Worm (Caenorhabditis elegans): ENCODE results near the gene clec-255.

The clec-255 gene

ce11 chrV:18734381-18734780 is 36.1 kb downstream of the clec-255 start, which contains the start of gene scl-20:
Gene scl-20, minus strand, starts transcription at chrV:18734481.
- TF ChIP-seq F39B2.1 (GFP tag; IDR thresholded peaks at IDR 0.05) (no peak), tbx-9 (tag; optimal IDR thresholded peaks at IDR 0.05; ENCODE audit: borderline replicate concordance) (no peak), bed-1 (GFP tag; IDR thresholded peaks at IDR 0.05) (no peak), nfya-2 (GFP tag; IDR thresholded peaks at IDR 0.05) (no peak), ceh-100 (GFP tag; IDR thresholded peaks at IDR 0.05) (no peak), T26A5.8 (tag; optimal IDR thresholded peaks at IDR 0.05) (no peak), mel-28 (tag; optimal IDR thresholded peaks at IDR 0.05; ENCODE audit: borderline replicate concordance) (no peak)

ce11 chrV:18733942-18734341 is 36.6 kb downstream of the clec-255 start:
- TF ChIP-seq bed-2 (GFP tag; IDR thresholded peaks at IDR 0.05) (no peak), nhr-120 (GFP tag; IDR thresholded peaks at IDR 0.05) (no peak), him-1 (tag; optimal IDR thresholded peaks at IDR 0.05) (no peak), unc-62 (GFP tag; optimal IDR thresholded peaks at IDR 0.05) (no peak), madf-8 (GFP tag; conservative IDR thresholded peaks at IDR 0.05) (no peak), mcd-1 (GFP tag; IDR thresholded peaks at IDR 0.05) (no peak), unc-130 (GFP tag; optimal IDR thresholded peaks at IDR 0.05) (no peak), zim-3 (tag; optimal IDR thresholded peaks at IDR 0.05) (no peak), let-526 (GFP tag; IDR thresholded peaks at IDR 0.05) (no peak), lin-40 (tag; optimal IDR thresholded peaks at IDR 0.05) (no peak)

DNA sequence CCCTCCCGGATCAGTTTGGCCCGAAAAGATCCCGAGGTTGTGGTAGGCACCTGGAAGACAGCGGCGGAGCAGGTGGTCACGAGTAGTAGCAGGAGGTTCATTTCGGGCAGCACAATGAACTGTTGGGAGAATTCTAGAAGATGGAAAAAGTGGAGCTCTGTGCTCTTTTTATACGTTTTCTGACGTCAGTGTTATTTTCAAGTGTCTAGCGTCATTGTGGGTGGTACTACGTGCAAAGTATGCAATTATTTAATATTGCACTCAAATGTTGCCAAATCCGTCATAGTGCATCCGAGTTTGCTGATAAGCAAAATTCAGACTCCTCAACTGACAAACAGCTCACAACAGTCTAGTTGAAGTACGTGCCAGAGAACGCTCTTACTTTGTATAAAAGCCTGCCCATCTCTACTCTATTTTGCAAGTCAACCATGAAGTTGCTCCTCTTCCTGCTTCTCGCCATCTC is 38.9 kb downstream of the clec-255 start, which contains the start of the genes asp-18 and scl-19:
TSS of gene asp-18 (minus strand) at position 101 of the 463 bp plus-strand sequence.
TSS of gene scl-19 (plus strand) at position 413 of the 463 bp plus-strand sequence.
- no peak for TF ChIP-seq lin-26 (GFP tag; IDR thresholded peaks at IDR 0.05)
- 0 out of 2 replicates have a peak, but pooled peaks have one; percentile 24 for TF ChIP-seq nfya-2 (GFP tag; IDR thresholded peaks at IDR 0.05)
- TF ChIP-seq lin-54 (GFP tag; optimal IDR thresholded peaks at IDR 0.05), result no peak

- TF ChIP-seq madf-6 (GFP tag; IDR thresholded peaks at IDR 0.05) (no peak), ztf-6 (GFP tag; IDR thresholded peaks at IDR 0.05) (no peak), F37B4.10 (GFP tag; IDR thresholded peaks at IDR 0.05) (no peak), F57A8.1 (GFP tag; optimal IDR thresholded peaks at IDR 0.05) (no peak), mxl-1 (tag; optimal IDR thresholded peaks at IDR 0.05) (no peak), ztf-28 (GFP tag; IDR thresholded peaks at IDR 0.05) (no peak), aptf-3 (GFP tag; IDR thresholded peaks at IDR 0.05) (no peak), hlh-12 (tag; optimal IDR thresholded peaks at IDR 0.05) (no peak), zfh-2 (GFP tag; conservative IDR thresholded peaks at IDR 0.05) (peak; percentile 65), fkh-3 (tag; optimal IDR thresholded peaks at IDR 0.05) (no peak), snpc-4 (GFP tag; optimal IDR thresholded peaks at IDR 0.05) (no peak), snpc-4 (tag; optimal IDR thresholded peaks at IDR 0.05) (peak in 1 of 4 experiments; percentile 51), Y79H2A.3 (GFP tag; conservative IDR thresholded peaks at IDR 0.05) (no peak)
These were observed 41.1 kb downstream of the clec-255 start, which contains the start of gene asp-19 for ce11 chrV:18729324-18729924. Gene asp-19, minus strand, starts transcription at chrV:18729374.

DNA sequence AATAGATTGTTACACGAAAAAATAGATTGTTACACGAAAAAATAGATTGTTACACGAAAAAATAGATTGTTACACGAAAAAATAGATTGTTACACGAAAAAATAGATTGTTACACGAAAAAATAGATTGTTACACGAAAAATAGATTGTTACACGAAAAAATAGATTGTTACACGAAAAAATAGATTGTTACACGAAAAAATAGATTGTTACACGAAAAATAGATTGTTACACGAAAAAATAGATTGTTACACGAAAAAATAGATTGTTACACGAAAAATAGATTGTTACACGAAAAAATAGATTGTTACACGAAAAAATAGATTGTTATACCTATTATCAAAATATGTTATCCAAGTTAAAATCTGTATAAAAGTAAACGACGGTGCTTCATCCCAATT is 42.2 kb downstream of the clec-255 start:
- peak; percentile 93 for TF ChIP-seq egrh-3 (GFP tag; IDR thresholded peaks at IDR 0.05)
